Fruit fly (Drosophila melanogaster) whole organism, embryonic: Measurements from ENCODE around the gene Send2.

ENCODE experiments used
- ATbp ChIP-seq: fragments of 200-800 bp; sonication (Bioruptor generic); optimal IDR thresholded peaks from 2 replicates; lab custom pipeline; 2017; ENCODE audit warnings: missing biosample characterization, mild to moderate bottlenecking, missing genetic modification characterization, missing genetic modification reagents
- Atf3 ChIP-seq: fragments of 200-800 bp; sonication (Bioruptor generic); optimal IDR thresholded peaks from 3 replicates; lab custom pipeline; 2016; ENCODE audit warnings: missing biosample characterization, missing genetic modification characterization
- BEAF-32 ChIP-seq: fragments of 200-800 bp; sonication (Bioruptor generic); optimal IDR thresholded peaks from 3 replicates; lab custom pipeline; 2017; ENCODE audit warnings: missing biosample characterization, missing genetic modification characterization, mild to moderate bottlenecking, moderate library complexity, missing genetic modification reagents
- Bgb ChIP-seq: fragments of 200-800 bp; sonication (Bioruptor generic); IDR thresholded peaks from 2 replicates; pipeline ENCODE4 v1.3.6; 2022; ENCODE audit warnings: missing biosample characterization, missing genetic modification characterization; ENCODE audit not compliant: partially characterized antibody
- CG11560 ChIP-seq: fragments of 200-800 bp; sonication (Bioruptor generic); IDR thresholded peaks from 3 replicates; pipeline ENCODE4 v1.3.6; 2022; ENCODE audit warnings: missing biosample characterization, missing genetic modification characterization
- CG12219 ChIP-seq: fragments of 200-800 bp; sonication (Bioruptor generic); optimal IDR thresholded peaks from 3 replicates; lab custom pipeline; 2018; ENCODE audit warnings: missing biosample characterization, mild to moderate bottlenecking, missing genetic modification characterization
- CG12236 ChIP-seq: fragments of 200-800 bp; sonication (Bioruptor generic); optimal IDR thresholded peaks from 2 replicates; lab custom pipeline; 2016; ENCODE audit warnings: missing biosample characterization, missing genetic modification characterization
- CG14050 ChIP-seq: fragments of 200-800 bp; sonication (Bioruptor generic); IDR thresholded peaks from 3 replicates; pipeline ENCODE4 v1.3.6; 2022; ENCODE audit warnings: missing biosample characterization, missing genetic modification characterization
- CG2116 ChIP-seq: fragments of 200-800 bp; sonication (Bioruptor generic); optimal IDR thresholded peaks from 3 replicates; lab custom pipeline; 2018; ENCODE audit warnings: missing biosample characterization, mild to moderate bottlenecking, missing genetic modification characterization
- CG2120 ChIP-seq: fragments of 200-800 bp; sonication (Bioruptor generic); optimal IDR thresholded peaks from 3 replicates; lab custom pipeline; 2016; ENCODE audit warnings: missing biosample characterization, missing genetic modification characterization
- CG2199 ChIP-seq: fragments of 200-800 bp; sonication (Bioruptor generic); IDR thresholded peaks from 3 replicates; pipeline ENCODE4 v1.3.6; 2022; ENCODE audit warnings: missing biosample characterization, missing genetic modification characterization
- CG2875 ChIP-seq: fragments of 200-800 bp; sonication (Bioruptor generic); optimal IDR thresholded peaks from 2 replicates; lab custom pipeline; 2017; ENCODE audit warnings: missing biosample characterization, mild to moderate bottlenecking, missing genetic modification characterization, missing genetic modification reagents
- CG3163 ChIP-seq: fragments of 200-800 bp; sonication (Bioruptor generic); optimal IDR thresholded peaks from 3 replicates; lab custom pipeline; 2016; ENCODE audit warnings: missing biosample characterization, missing genetic modification characterization
- CG4617 ChIP-seq: fragments of 200-800 bp; sonication (Bioruptor generic); optimal IDR thresholded peaks from 3 replicates; lab custom pipeline; 2016; ENCODE audit warnings: missing biosample characterization, missing genetic modification characterization, borderline replicate concordance
- CG5180 ChIP-seq: fragments of 200-800 bp; sonication (Bioruptor generic); optimal IDR thresholded peaks from 3 replicates; lab custom pipeline; 2017; ENCODE audit warnings: missing biosample characterization, missing genetic modification characterization, mild to moderate bottlenecking, moderate library complexity, missing genetic modification reagents
- CG8281 ChIP-seq: fragments of 200-800 bp; sonication (Bioruptor generic); optimal IDR thresholded peaks from 2 replicates; lab custom pipeline; 2018; ENCODE audit warnings: missing biosample characterization, mild to moderate bottlenecking, missing genetic modification characterization, moderate library complexity
- CG8944 ChIP-seq: fragments of 200-800 bp; sonication (Bioruptor generic); optimal IDR thresholded peaks from 3 replicates; lab custom pipeline; 2016; ENCODE audit warnings: missing biosample characterization, missing genetic modification characterization
- CG9437 ChIP-seq: fragments of 200-800 bp; sonication (Bioruptor generic); optimal IDR thresholded peaks from 2 replicates; lab custom pipeline; 2018; ENCODE audit warnings: missing biosample characterization, mild to moderate bottlenecking, missing genetic modification characterization
- Camta ChIP-seq: fragments of 200-800 bp; sonication (Bioruptor generic); optimal IDR thresholded peaks from 2 replicates; lab custom pipeline; 2016; ENCODE audit warnings: missing biosample characterization, missing genetic modification characterization
- D ChIP-seq, 2 experiments: fragments of 200-800 bp in 1 of 2; fragments of >200 bp in 1 of 2; sonication (Bioruptor generic) in 1 of 2; optimal IDR thresholded peaks; 2 replicates in 1 of 2; 3 replicates in 1 of 2; lab custom pipeline; 2017; ENCODE audit warnings: mild to moderate bottlenecking in 1 of 2, missing biosample characterization in 1 of 2, missing genetic modification characterization in 1 of 2, missing genetic modification reagents in 1 of 2
- Dbx ChIP-seq: fragments of 200-800 bp; sonication (Bioruptor generic); IDR thresholded peaks from 3 replicates; pipeline ENCODE4 v1.3.6; 2022; ENCODE audit warnings: missing biosample characterization, missing genetic modification characterization
- E2f2 ChIP-seq: fragments of 200-800 bp; sonication (Bioruptor generic); IDR thresholded peaks from 2 replicates; pipeline ENCODE4 v1.3.6; 2022; ENCODE audit warnings: missing biosample characterization, missing genetic modification characterization
- Eip74EF ChIP-seq, 2 experiments: fragments of 200-800 bp in 1 of 2; fragments of >200 bp in 1 of 2; sonication (Bioruptor generic) in 1 of 2; optimal IDR thresholded peaks; 2 replicates each; lab custom pipeline; 2017 to 2019; ENCODE audit warnings: missing biosample characterization in 2 of 2, missing genetic modification characterization in 2 of 2, mild to moderate bottlenecking in 1 of 2, moderate library complexity in 1 of 2
- HLH4C ChIP-seq: fragments of 200-800 bp; sonication (Bioruptor generic); IDR thresholded peaks from 3 replicates; pipeline ENCODE4 v1.3.6; 2022; ENCODE audit warnings: missing biosample characterization, missing genetic modification characterization; ENCODE audit not compliant: partially characterized antibody
- HLHmδ ChIP-seq: fragments of 200-800 bp; sonication (Bioruptor generic); optimal IDR thresholded peaks from 2 replicates; lab custom pipeline; 2018; ENCODE audit warnings: missing biosample characterization, mild to moderate bottlenecking, missing genetic modification characterization, moderate library complexity
- Hsf ChIP-seq: fragments of 200-800 bp; sonication (Bioruptor generic); optimal IDR thresholded peaks from 3 replicates; lab custom pipeline; 2016; ENCODE audit warnings: missing biosample characterization, missing genetic modification characterization
- Jarid2 ChIP-seq: fragments of 200-800 bp; sonication (Bioruptor generic); optimal IDR thresholded peaks from 3 replicates; lab custom pipeline; 2017; ENCODE audit warnings: mild to moderate bottlenecking, missing biosample characterization, missing genetic modification reagents, missing genetic modification characterization
- NC2α ChIP-seq: fragments of 200-800 bp; sonication (Bioruptor generic); optimal IDR thresholded peaks from 2 replicates; lab custom pipeline; 2016; ENCODE audit warnings: missing biosample characterization, missing genetic modification characterization
- Sox100B ChIP-seq: fragments of 200-800 bp; sonication (Bioruptor generic); optimal IDR thresholded peaks from 3 replicates; lab custom pipeline; 2018; ENCODE audit warnings: missing biosample characterization, mild to moderate bottlenecking, missing genetic modification characterization
- Trl ChIP-seq, 3 experiments: fragments of >200 bp in 2 of 3; fragments of 200-800 bp in 1 of 3; sonication (Bioruptor generic) in 1 of 3; optimal IDR thresholded peaks; 2 replicates in 1 of 3; 3 replicates in 2 of 3; lab custom pipeline; 2016 to 2017; ENCODE audit warnings: missing biosample characterization in 1 of 3, missing genetic modification characterization in 1 of 3
- bab2 ChIP-seq: fragments of 200-800 bp; sonication (Bioruptor generic); optimal IDR thresholded peaks from 2 replicates; lab custom pipeline; 2016; ENCODE audit warnings: missing biosample characterization, missing genetic modification characterization
- bcd ChIP-seq: fragments of 200-800 bp; sonication (Bioruptor generic); optimal IDR thresholded peaks from 2 replicates; lab custom pipeline; 2017; ENCODE audit warnings: missing biosample characterization, mild to moderate bottlenecking, missing genetic modification characterization
- chinmo ChIP-seq: fragments of 200-800 bp; sonication (Bioruptor generic); IDR thresholded peaks from 4 replicates; pipeline ENCODE4 v1.3.6; 2022; ENCODE audit warnings: missing biosample characterization, missing genetic modification characterization; ENCODE audit not compliant: partially characterized antibody
- jigr1 ChIP-seq: fragments of 200-800 bp; sonication (Bioruptor generic); IDR thresholded peaks from 3 replicates; pipeline ENCODE4 v1.3.6; 2022; ENCODE audit warnings: missing biosample characterization, missing genetic modification characterization
- kah ChIP-seq: fragments of 200-800 bp; sonication (Bioruptor generic); optimal IDR thresholded peaks from 2 replicates; lab custom pipeline; 2018; ENCODE audit warnings: missing biosample characterization, mild to moderate bottlenecking, missing genetic modification characterization
- kni ChIP-seq: fragments of 200-800 bp; sonication (Bioruptor generic); optimal IDR thresholded peaks from 3 replicates; lab custom pipeline; 2017; ENCODE audit warnings: mild to moderate bottlenecking, missing biosample characterization, missing genetic modification reagents, missing genetic modification characterization
- nau ChIP-seq: fragments of 200-800 bp; sonication (Bioruptor generic); optimal IDR thresholded peaks from 3 replicates; lab custom pipeline; 2017; ENCODE audit warnings: missing biosample characterization, mild to moderate bottlenecking, missing genetic modification characterization, missing genetic modification reagents
- sd ChIP-seq: fragments of 200-800 bp; sonication (Bioruptor generic); optimal IDR thresholded peaks from 3 replicates; lab custom pipeline; 2018; ENCODE audit warnings: missing biosample characterization, mild to moderate bottlenecking, missing genetic modification characterization, moderate library complexity
- sens ChIP-seq: fragments of 200-800 bp; sonication (Bioruptor generic); peaks from one replicate; lab custom pipeline; 2016; ENCODE audit warnings: missing biosample characterization, missing genetic modification characterization
- stc ChIP-seq: fragments of 200-800 bp; sonication (Bioruptor generic); IDR thresholded peaks from 2 replicates; pipeline ENCODE4 v1.3.6; 2022; ENCODE audit warnings: missing biosample characterization, missing genetic modification characterization
- tio ChIP-seq: fragments of 200-800 bp; sonication (Bioruptor generic); optimal IDR thresholded peaks from 2 replicates; lab custom pipeline; 2017; ENCODE audit warnings: missing biosample characterization, missing genetic modification characterization, inconsistent platforms
- unpg ChIP-seq: fragments of 200-800 bp; sonication (Bioruptor generic); optimal IDR thresholded peaks from 3 replicates; lab custom pipeline; 2018; ENCODE audit warnings: missing biosample characterization, mild to moderate bottlenecking, missing genetic modification characterization, moderate library complexity
- usp ChIP-seq: fragments of >200 bp; optimal IDR thresholded peaks from 2 replicates; lab custom pipeline; 2017; ENCODE audit warnings: missing biosample characterization, missing genetic modification characterization
- wek ChIP-seq: fragments of 200-800 bp; sonication (Bioruptor generic); optimal IDR thresholded peaks from 3 replicates; lab custom pipeline; 2018; ENCODE audit warnings: missing biosample characterization, mild to moderate bottlenecking, missing genetic modification characterization, moderate library complexity
- z ChIP-seq: fragments of 200-800 bp; sonication (Bioruptor generic); IDR thresholded peaks from 3 replicates; pipeline ENCODE4 v1.3.6; 2022; ENCODE audit warnings: missing biosample characterization, missing genetic modification characterization

Gene Send2

DNA sequence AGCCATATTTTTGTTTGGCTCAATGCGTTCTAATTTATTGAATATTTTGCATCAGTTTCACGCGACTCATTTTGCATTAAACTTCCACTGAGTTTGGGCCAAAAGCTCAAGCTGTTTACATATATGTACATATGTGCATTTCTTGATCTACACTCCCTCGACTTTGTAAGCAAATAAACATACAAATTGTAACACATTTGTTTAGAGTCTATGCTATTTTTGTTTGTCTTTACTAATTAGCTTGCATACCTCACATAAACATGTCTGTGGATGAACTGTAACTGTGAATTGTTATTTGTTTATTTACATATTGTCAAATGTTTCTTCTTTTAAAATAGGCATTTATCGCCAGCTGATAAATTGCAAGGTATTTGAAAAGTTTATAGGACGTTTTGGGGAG lies 39.0 kb downstream of the Send2 start (continued):
- TF ChIP-seq bab2 (GFP tag; lab: Kevin White, UChicago) (peak; percentile 6), usp (GFP tag; lab: Kevin White, UChicago) (no peak), NC2α (GFP tag; lab: Kevin White, UChicago) (no peak), CG8944 (GFP tag; lab: Kevin White, UChicago) (no peak), Bgb (GFP tag; lab: Robert Waterston, UW) (no peak), Hsf (GFP tag; lab: Kevin White, UChicago) (no peak), D (optimal IDR thresholded peaks at IDR 0.05; lab: Kevin White, UChicago) (no peak), D (GFP tag; optimal IDR thresholded peaks at IDR 0.05; lab: Kevin White, UChicago) (peak; percentile 0), HLHmδ (GFP tag; lab: Kevin White, UChicago) (no peak), CG11560 (tag; lab: Robert Waterston, UW) (no peak), CG2116 (GFP tag; lab: Kevin White, UChicago) (no peak), unpg (GFP tag; lab: Kevin White, UChicago) (peak; percentile 47), E2f2 (GFP tag; lab: Robert Waterston, UW) (no peak), CG2875 (peak; percentile 30), bcd (GFP tag; lab: Kevin White, UChicago) (no peak), CG4617 (GFP tag; lab: Kevin White, UChicago) (no peak), Sox100B (peak; percentile 24), CG2120 (no peak), CG12236 (GFP tag; lab: Kevin White, UChicago) (no peak), BEAF-32 (GFP tag; lab: Kevin White, UChicago) (no peak), CG9437 (no peak), CG12219 (GFP tag; lab: Kevin White, UChicago) (peak; percentile 13), nau (GFP tag; lab: Kevin White, UChicago) (peak; percentile 41)

DNA sequence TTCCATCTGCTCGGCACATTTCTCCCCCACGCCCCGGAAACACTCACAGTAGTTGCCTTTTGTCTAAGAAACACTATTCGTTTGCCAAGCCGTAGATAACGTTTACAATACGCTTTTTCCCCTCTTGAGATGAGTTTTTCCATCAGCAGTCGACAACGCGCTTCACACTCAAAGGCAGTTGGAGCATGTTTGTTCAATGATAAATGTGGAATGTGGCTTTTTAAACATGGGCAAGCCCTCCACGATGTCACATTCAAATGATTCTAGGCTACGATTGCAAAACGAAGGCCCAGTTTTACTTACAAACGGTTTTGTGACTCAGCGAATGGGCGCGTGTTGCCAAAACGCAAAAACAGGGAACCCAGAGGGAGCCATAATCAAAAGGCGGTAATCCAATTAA lies 44.0 kb downstream of the Send2 start:
- TF ChIP-seq Camta (GFP tag; lab: Kevin White, UChicago) (no peak), sd (tag; lab: Kevin White, UChicago) (peak; percentile 65), ATbp (GFP tag; lab: Kevin White, UChicago) (peak; percentile 38), sens (GFP tag; lab: Kevin White, UChicago) (peak; percentile 66), z (GFP tag; lab: Robert Waterston, UW) (0 out of 3 replicates have a peak, but pooled peaks have one; percentile 31)

DNA sequence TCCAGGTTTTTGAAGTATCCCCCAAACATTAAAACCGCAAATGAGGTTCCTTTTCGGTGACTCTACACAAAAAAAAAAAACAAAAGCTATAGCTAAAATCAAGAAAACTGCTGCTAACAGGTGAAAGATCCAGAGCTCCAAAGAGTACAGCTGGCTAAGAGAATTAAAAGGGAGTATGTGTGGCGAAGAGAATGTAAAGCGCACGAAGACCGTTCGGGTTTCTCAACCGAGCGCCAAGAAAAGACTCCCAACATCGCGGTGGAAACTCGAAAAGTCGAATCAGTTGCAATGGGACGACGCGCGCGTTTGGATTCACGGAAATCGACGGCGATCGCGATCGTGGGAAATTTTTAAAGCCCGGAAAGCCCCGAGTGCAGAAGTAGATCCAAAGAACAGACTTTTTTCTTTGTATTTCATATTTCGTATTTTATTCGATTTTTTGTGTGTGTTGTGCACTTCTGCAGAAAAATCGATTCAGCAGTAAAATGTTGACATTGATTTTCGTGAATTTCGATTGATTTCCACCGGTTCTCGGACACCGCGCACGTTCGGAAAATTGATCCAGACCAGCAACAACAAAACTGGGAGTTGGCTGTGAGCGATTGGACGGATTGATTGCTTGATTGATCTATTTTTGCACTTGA lies 45.6 kb downstream of the Send2 start:
- TF ChIP-seq jigr1 (no peak), Dbx (no peak), Jarid2 (GFP tag; lab: Kevin White, UChicago) (peak; percentile 88), chinmo (peak; percentile 85; the same call in 2 of the 4 replicates), Trl (optimal IDR thresholded peaks at IDR 0.05; lab: Kevin White, UChicago) (peak; percentile 62 to 64), Trl (GFP tag; optimal IDR thresholded peaks at IDR 0.05; lab: Kevin White, UChicago) (no peak), HLH4C (GFP tag; lab: Robert Waterston, UW) (0 out of 3 replicates have a peak, but pooled peaks have one; percentile 37), tio (GFP tag; lab: Kevin White, UChicago) (no peak), Atf3 (GFP tag; lab: Kevin White, UChicago) (no peak), CG3163 (peak; percentile 93), CG2199 (GFP tag; lab: Robert Waterston, UW) (peak; percentile 77; the same call in 1 of the 3 replicates), kah (peak; percentile 1), Eip74EF (GFP tag; optimal IDR thresholded peaks at IDR 0.05; lab: Kevin White, UChicago) (peak in 1 of 2 experiments; percentile 21), wek (no peak), E2f2 (GFP tag; lab: Robert Waterston, UW) (0 out of 2 replicates have a peak, but pooled peaks have one; percentile 22), kni (GFP tag; lab: Kevin White, UChicago) (peak; percentile 6), CG8281 (tag; lab: Kevin White, UChicago) (peak; percentile 19), CG5180 (peak; percentile 41), CG14050 (GFP tag; lab: Robert Waterston, UW) (no peak), stc (GFP tag; lab: Robert Waterston, UW) (0 out of 2 replicates have a peak, but pooled peaks have one; percentile 5)
